Fruit fly (Drosophila melanogaster): ENCODE measurements around the gene CG18476.

The CG18476 gene

dm6 chr3R:11665508-11665907 is 12.4 kb downstream of the CG18476 start:
- TF ChIP-seq vvl (GFP tag; IDR thresholded peaks at IDR 0.05) (no peak), Eip74EF (GFP tag; optimal IDR thresholded peaks at IDR 0.05) (no peak), cato (GFP tag; optimal IDR thresholded peaks at IDR 0.05; ENCODE audit: borderline replicate concordance) (no peak), wor (GFP tag; IDR thresholded peaks at IDR 0.05) (no peak), scrt (GFP tag; optimal IDR thresholded peaks at IDR 0.05) (no peak), CG31224 (GFP tag; IDR thresholded peaks at IDR 0.05) (no peak), Deaf1 (tag; optimal IDR thresholded peaks at IDR 0.05) (no peak), Atf3 (GFP tag; optimal IDR thresholded peaks at IDR 0.05) (no peak), dmrt99B (tag; optimal IDR thresholded peaks at IDR 0.05) (no peak), NFAT (GFP tag; IDR thresholded peaks at IDR 0.05) (no peak), pb (GFP tag; optimal IDR thresholded peaks at IDR 0.05) (no peak), Kr (GFP tag; optimal IDR thresholded peaks at IDR 0.05) (no peak), CG2116 (GFP tag; optimal IDR thresholded peaks at IDR 0.05) (peak; percentile 4), insv (GFP tag; optimal IDR thresholded peaks at IDR 0.05) (no peak), Hmx (GFP tag; optimal IDR thresholded peaks at IDR 0.05) (no peak), chm (GFP tag; IDR thresholded peaks at IDR 0.05) (no peak), CG8290 (GFP tag; optimal IDR thresholded peaks at IDR 0.05) (no peak), CG8290 (tag; optimal IDR thresholded peaks at IDR 0.05) (peak in 1 of 2 experiments; percentile 11), CG9727 (GFP tag; optimal IDR thresholded peaks at IDR 0.05) (no peak), pan (optimal IDR thresholded peaks at IDR 0.05) (no peak), pan (GFP tag; optimal IDR thresholded peaks at IDR 0.05 in 1 of 2, IDR thresholded peaks at IDR 0.05 in 1 of 2) (peak in 1 of 2 experiments; percentile 27), ro (GFP tag; IDR thresholded peaks at IDR 0.05) (no peak), CG9609 (GFP tag; optimal IDR thresholded peaks at IDR 0.05) (no peak), nerfin-1 (tag; optimal IDR thresholded peaks at IDR 0.05) (no peak), Dbx (GFP tag; IDR thresholded peaks at IDR 0.05) (no peak), sc (optimal IDR thresholded peaks at IDR 0.05) (no peak), sc (GFP tag; optimal IDR thresholded peaks at IDR 0.05) (no peak), CG17829 (tag; optimal IDR thresholded peaks at IDR 0.05) (no peak), MESR4 (GFP tag; optimal IDR thresholded peaks at IDR 0.05) (no peak), dati (GFP tag; IDR thresholded peaks at IDR 0.05) (no peak), CrebB (tag; optimal IDR thresholded peaks at IDR 0.05) (no peak), Lhr (GFP tag; optimal IDR thresholded peaks at IDR 0.05) (peak; percentile 26), CG33557 (GFP tag; optimal IDR thresholded peaks at IDR 0.05) (no peak), Rfx (GFP tag; IDR thresholded peaks at IDR 0.05) (0 out of 2 replicates have a peak, but pooled peaks have one; percentile 5), wek (GFP tag; optimal IDR thresholded peaks at IDR 0.05) (no peak), bsh (GFP tag; optimal IDR thresholded peaks at IDR 0.05) (no peak), tap (tag; optimal IDR thresholded peaks at IDR 0.05) (no peak), seq (GFP tag; IDR thresholded peaks at IDR 0.05) (no peak), CG3995 (GFP tag; optimal IDR thresholded peaks at IDR 0.05) (peak; percentile 17), CG12155 (GFP tag; optimal IDR thresholded peaks at IDR 0.05) (no peak), CG11560 (tag; IDR thresholded peaks at IDR 0.05) (no peak), Lpt (GFP tag; optimal IDR thresholded peaks at IDR 0.05) (no peak), Optix (GFP tag; IDR thresholded peaks at IDR 0.05) (no peak), CG2199 (GFP tag; IDR thresholded peaks at IDR 0.05) (0 out of 3 replicates have a peak, but pooled peaks have one; percentile 35), nerfin-2 (GFP tag; IDR thresholded peaks at IDR 0.05; ENCODE audit: partially characterized antibody) (no peak), fd96Cb (tag; optimal IDR thresholded peaks at IDR 0.05) (no peak), CTCF (GFP tag; optimal IDR thresholded peaks at IDR 0.05) (peak; percentile 97), CG34422 (GFP tag; IDR thresholded peaks at IDR 0.05) (no peak), Doc3 (GFP tag; IDR thresholded peaks at IDR 0.05; ENCODE audit: partially characterized antibody) (no peak), Med (GFP tag) (peak; percentile 72), chinmo (GFP tag; IDR thresholded peaks at IDR 0.05; ENCODE audit: partially characterized antibody) (peak; percentile 76; the same call in 1 of the 4 replicates), ci (GFP tag; IDR thresholded peaks at IDR 0.05) (0 out of 3 replicates have a peak, but pooled peaks have one; percentile 21), CG13287 (GFP tag; IDR thresholded peaks at IDR 0.05; ENCODE audit: partially characterized antibody) (peak; percentile 16; the same call in 1 of the 2 replicates)
